Fruit fly (Drosophila melanogaster) whole organism, prepupa: ENCODE measurements around the gene CG13123.
A peak's percentile ranks its signal among the peaks of the same experiment; 100 is the strongest.

ENCODE experiments used
- Sox102F ChIP-seq: fragments of 200-800 bp; sonication (Bioruptor generic); optimal IDR thresholded peaks from 2 replicates; lab custom pipeline; 2016; ENCODE audit warnings: missing biosample characterization, mild to moderate bottlenecking, missing genetic modification characterization
- dsx ChIP-seq: fragments of 200-800 bp; optimal IDR thresholded peaks from 3 replicates; lab custom pipeline; 2019; ENCODE audit warnings: missing biosample characterization, mild to moderate bottlenecking, missing genetic modification characterization, moderate library complexity; ENCODE audit not compliant: poor library complexity, severe bottlenecking
- fd85E ChIP-seq: fragments of 200-800 bp; sonication (Bioruptor generic); optimal IDR thresholded peaks from 3 replicates; lab custom pipeline; 2016; ENCODE audit warnings: missing biosample characterization, missing genetic modification characterization
- ss ChIP-seq, 2 experiments: fragments of 200-800 bp; sonication (Bioruptor generic); optimal IDR thresholded peaks; 2 replicates in 1 of 2; 3 replicates in 1 of 2; lab custom pipeline; 2017 to 2018; ENCODE audit warnings: mild to moderate bottlenecking in 2 of 2, missing biosample characterization in 2 of 2, missing genetic modification characterization in 2 of 2, moderate library complexity in 1 of 2

DNA sequence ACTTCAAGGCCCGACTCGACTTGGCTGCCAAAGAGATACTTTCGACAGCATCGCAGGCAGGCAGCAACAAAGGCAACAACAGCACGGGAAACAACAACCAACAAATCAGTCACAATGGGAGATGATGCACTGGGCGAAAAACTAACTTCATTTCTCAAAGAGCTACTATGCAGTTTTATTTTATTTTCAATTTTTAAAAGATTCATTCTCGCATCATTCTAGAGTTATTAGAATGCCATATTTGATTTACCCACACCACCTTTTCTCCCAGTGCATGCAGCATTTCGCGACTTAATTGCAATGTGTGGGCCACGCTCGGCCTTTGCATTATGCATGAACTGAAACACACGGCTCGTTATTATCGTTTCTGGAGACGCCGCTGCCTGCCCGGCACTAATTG, 36.0 kb upstream of the CG13123 start:
- TF ChIP-seq Sox102F (GFP tag; lab: Kevin White, UChicago) (peak; percentile 54), fd85E (GFP tag; lab: Kevin White, UChicago) (no peak), dsx (GFP tag; lab: Kevin White, UChicago) (peak; percentile 65), ss (GFP tag; optimal IDR thresholded peaks at IDR 0.05; lab: Kevin White, UChicago) (peak; percentile 38 to 67)
